Worm (Caenorhabditis elegans) whole organism, L3 larva: ENCODE results near the gene klp-12.

ENCODE experiments used
- R02D3.7 ChIP-seq: fragments of 150-350 bp; optimal IDR thresholded peaks from 2 replicates; lab custom pipeline; 2014; ENCODE audit warnings: missing biosample characterization, missing genetic modification characterization
- aly-2 ChIP-seq: fragments of 150-350 bp; optimal IDR thresholded peaks from 2 replicates; lab custom pipeline; 2014; ENCODE audit warnings: missing biosample characterization, missing genetic modification characterization
- ceh-16 ChIP-seq: sonication (generic microtip); optimal IDR thresholded peaks from 2 replicates; lab custom pipeline; 2017; ENCODE audit warnings: missing biosample characterization, missing genetic modification characterization
- ceh-82 ChIP-seq: fragments of 150-350 bp; optimal IDR thresholded peaks from 2 replicates; lab custom pipeline; 2014; ENCODE audit warnings: missing biosample characterization, missing genetic modification characterization
- ceh-9 ChIP-seq: sonication (generic microtip); optimal IDR thresholded peaks from 2 replicates; lab custom pipeline; 2018; ENCODE audit warnings: missing biosample characterization, missing genetic modification characterization
- elt-1 ChIP-seq: fragments of 150-350 bp; optimal IDR thresholded peaks from 2 replicates; lab custom pipeline; 2014; ENCODE audit warnings: missing biosample characterization, missing genetic modification characterization
- jun-1 ChIP-seq: fragments of 150-350 bp; optimal IDR thresholded peaks from 2 replicates; lab custom pipeline; 2014; ENCODE audit warnings: missing biosample characterization, missing genetic modification reagents, missing genetic modification characterization
- nhr-11 ChIP-seq: fragments of 150-350 bp; optimal IDR thresholded peaks from 2 replicates; lab custom pipeline; 2014; ENCODE audit warnings: missing biosample characterization, missing genetic modification characterization
- nhr-77 ChIP-seq: fragments of 150-350 bp; optimal IDR thresholded peaks from 2 replicates; lab custom pipeline; 2014; ENCODE audit warnings: missing biosample characterization, missing genetic modification characterization
- pqm-1 ChIP-seq: fragments of 150-350 bp; optimal IDR thresholded peaks from 2 replicates; lab custom pipeline; 2017; ENCODE audit warnings: missing biosample characterization, missing genetic modification characterization, inconsistent platforms
- sea-2 ChIP-seq: fragments of 150-350 bp; sonication (generic microtip); optimal IDR thresholded peaks from 4 replicates; lab custom pipeline; 2014; ENCODE audit warnings: missing biosample characterization, missing genetic modification reagents, missing genetic modification characterization
- skn-1 ChIP-seq: fragments of 150-350 bp; optimal IDR thresholded peaks from 2 replicates; lab custom pipeline; 2014; ENCODE audit warnings: missing biosample characterization, missing genetic modification characterization
- unc-62 ChIP-seq: fragments of 150-350 bp; sonication (generic microtip); optimal IDR thresholded peaks from 4 replicates; lab custom pipeline; 2014; ENCODE audit warnings: missing biosample characterization, missing genetic modification reagents, missing genetic modification characterization
- ztf-11 ChIP-seq: fragments of 150-350 bp; optimal IDR thresholded peaks from 2 replicates; lab custom pipeline; 2014; ENCODE audit warnings: missing biosample characterization, missing genetic modification characterization

- TF ChIP-seq nhr-11 (tag; lab: Kevin White, UChicago) (no peak), skn-1 (tag; lab: Kevin White, UChicago) (no peak), nhr-77 (no peak), pqm-1 (no peak), ceh-16 (tag; lab: Kevin White, UChicago) (no peak), ztf-11 (tag; lab: Kevin White, UChicago) (no peak), elt-1 (tag; lab: Kevin White, UChicago) (no peak), unc-62 (no peak), jun-1 (tag; lab: Kevin White, UChicago) (no peak), sea-2 (GFP tag; lab: Kevin White, UChicago) (no peak), ceh-9 (tag; lab: Kevin White, UChicago) (no peak), R02D3.7 (tag; lab: Kevin White, UChicago) (no peak), ceh-82 (tag; lab: Kevin White, UChicago) (no peak), aly-2 (tag; lab: Kevin White, UChicago) (no peak)
Measured at ce11 chrIV:11337021-11337420, 22.6 kb downstream of the klp-12 start, which contains the start of gene F54E12.2.
